Fruit fly (Drosophila melanogaster) whole organism, wandering third instar larva: ENCODE measurements around the gene kra.

Experiments used
- Abd-B ChIP-seq: fragments of >200 bp; optimal IDR thresholded peaks from 2 replicates; lab custom pipeline; 2017; ENCODE audit warnings: missing biosample characterization, missing genetic modification characterization
- CG32264 ChIP-seq: fragments of 200-800 bp; sonication (Bioruptor generic); optimal IDR thresholded peaks from 2 replicates; lab custom pipeline; 2016; ENCODE audit warnings: missing biosample characterization, missing genetic modification characterization
- Hnf4 ChIP-seq: fragments of 200-800 bp; sonication (Bioruptor generic); optimal IDR thresholded peaks from 2 replicates; lab custom pipeline; 2016; ENCODE audit warnings: missing biosample characterization, mild to moderate bottlenecking, missing genetic modification characterization
- Hr78 ChIP-seq: fragments of >200 bp; optimal IDR thresholded peaks from 2 replicates; lab custom pipeline; 2017; ENCODE audit warnings: missing biosample characterization, missing genetic modification characterization
- Myc ChIP-seq: fragments of >200 bp; optimal IDR thresholded peaks from 2 replicates; lab custom pipeline; 2017
- brk ChIP-seq: fragments of 200-800 bp; sonication (Bioruptor generic); optimal IDR thresholded peaks from 2 replicates; lab custom pipeline; 2016; ENCODE audit warnings: missing biosample characterization, mild to moderate bottlenecking, missing genetic modification characterization
- dmrt93B ChIP-seq: fragments of 200-800 bp; sonication (Bioruptor generic); optimal IDR thresholded peaks from 2 replicates; lab custom pipeline; 2018; ENCODE audit warnings: missing biosample characterization, mild to moderate bottlenecking, missing genetic modification characterization
- foxo ChIP-seq, 2 experiments: fragments of 200-800 bp; sonication (Bioruptor generic); optimal IDR thresholded peaks; 2 replicates in 1 of 2; 3 replicates in 1 of 2; lab custom pipeline; 2016 to 2017; ENCODE audit warnings: missing biosample characterization in 2 of 2, missing genetic modification characterization in 2 of 2
- h ChIP-seq: fragments of 200-800 bp; sonication (Bioruptor generic); optimal IDR thresholded peaks from 3 replicates; lab custom pipeline; 2016; ENCODE audit warnings: missing biosample characterization, mild to moderate bottlenecking, missing genetic modification characterization
- pan ChIP-seq: fragments of >200 bp; optimal IDR thresholded peaks from 2 replicates; lab custom pipeline; 2017

- no peak for TF ChIP-seq Myc (lab: Kevin White, UChicago)
- TF ChIP-seq Hnf4 = no peak
- TF ChIP-seq pan (lab: Kevin White, UChicago) = no peak
- TF ChIP-seq Abd-B = no peak
- TF ChIP-seq foxo (GFP tag; optimal IDR thresholded peaks at IDR 0.05; lab: Kevin White, UChicago) = no peak
- no peak for TF ChIP-seq Hr78
- no peak for TF ChIP-seq dmrt93B (GFP tag; lab: Kevin White, UChicago)
- TF ChIP-seq h (GFP tag; lab: Kevin White, UChicago) = no peak
- no peak for TF ChIP-seq CG32264 (GFP tag; lab: Kevin White, UChicago)
- TF ChIP-seq brk (GFP tag; lab: Kevin White, UChicago) = no peak
Measured at dm6 chr3R:5573883-5574282, 27.1 kb downstream of the kra start.
